Worm (Caenorhabditis elegans): Measurements from ENCODE around the gene T05A1.5.
A peak's percentile ranks its signal among the peaks of the same experiment; 100 is the strongest.
"Not testable (repeated sequence)": the region's sequence is repeated elsewhere in the genome, so short reads cannot be mapped to it uniquely, and the experiment has no call there.

The T05A1.5 gene

DNA sequence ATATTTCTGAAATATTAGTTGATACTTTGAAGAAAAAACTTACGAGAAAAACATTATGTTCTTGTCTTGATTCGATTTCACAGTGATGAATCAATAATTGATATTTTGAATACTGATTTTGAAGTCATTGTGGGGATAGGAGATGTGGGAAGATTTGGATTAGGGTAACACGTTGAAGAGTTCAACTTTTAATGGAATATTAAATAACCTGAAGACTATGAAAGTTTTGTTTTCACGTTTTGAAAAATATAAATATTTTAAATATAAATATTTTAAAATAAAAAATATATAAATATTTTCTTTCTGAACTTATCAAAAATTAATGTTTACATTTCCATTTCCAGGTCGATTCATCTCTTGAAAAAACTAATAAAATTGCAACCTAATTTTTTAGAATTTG lies 46.3 kb downstream of the T05A1.5 start, which contains the start of gene pei-1:
pei-1 (minus strand) TSS at position 101 of the 400 bp plus-strand sequence.
- TF ChIP-seq sup-37 (GFP tag; optimal IDR thresholded peaks at IDR 0.05) (no peak), F16B12.6 (tag; optimal IDR thresholded peaks at IDR 0.05) (no peak), mab-9 (GFP tag; IDR thresholded peaks at IDR 0.05) (no peak), fkh-10 (GFP tag; optimal IDR thresholded peaks at IDR 0.05) (no peak), lin-39 (tag; optimal IDR thresholded peaks at IDR 0.05) (no peak), nhr-20 (tag; optimal IDR thresholded peaks at IDR 0.05) (no peak), lsy-2 (tag; optimal IDR thresholded peaks at IDR 0.05) (no peak), lin-35 (GFP tag; optimal IDR thresholded peaks at IDR 0.05) (no peak), unc-130 (tag; optimal IDR thresholded peaks at IDR 0.05) (no peak), nhr-84 (tag; optimal IDR thresholded peaks at IDR 0.05) (no peak), efl-3 (GFP tag; optimal IDR thresholded peaks at IDR 0.05) (no peak), rnt-1 (tag; optimal IDR thresholded peaks at IDR 0.05) (no peak), nhr-77 (tag; optimal IDR thresholded peaks at IDR 0.05) (no peak), sptf-1 (tag; optimal IDR thresholded peaks at IDR 0.05) (no peak), pqm-1 (tag; optimal IDR thresholded peaks at IDR 0.05) (no peak), lin-15B (tag; optimal IDR thresholded peaks at IDR 0.05) (no peak)

- peak in 1 of 2 experiments; percentile 41 for TF ChIP-seq mdl-1 (tag; optimal IDR thresholded peaks at IDR 0.05)
- TF ChIP-seq lin-35 (GFP tag; optimal IDR thresholded peaks at IDR 0.05) = peak in 1 of 2 experiments; percentile 34
- peak; percentile 3 for TF ChIP-seq nhr-20 (tag; optimal IDR thresholded peaks at IDR 0.05)
- no peak for TF ChIP-seq isw-1 (GFP tag; IDR thresholded peaks at IDR 0.05)
- peak; percentile 92 for TF ChIP-seq elt-2 (tag; optimal IDR thresholded peaks at IDR 0.05)
Observed at ce11 chrIV:9593456-9593855, 47.4 kb downstream of the T05A1.5 start, which contains the start of gene spp-18. Gene spp-18, plus strand, starts transcription at chrIV:9593712.

ce11 chrIV:9595779-9596406 lies 49.8 kb downstream of the T05A1.5 start, which contains the start of the genes F27C8.3 and F27C8.2:
Gene F27C8.3, minus strand, starts transcription at chrIV:9595879.
Gene F27C8.2, plus strand, starts transcription at chrIV:9596356.
- TF ChIP-seq mab-9 (GFP tag; IDR thresholded peaks at IDR 0.05); alr-1 (tag; optimal IDR thresholded peaks at IDR 0.05; ENCODE audit: borderline replicate concordance); pqm-1 (tag; optimal IDR thresholded peaks at IDR 0.05): not testable (repeated sequence)

DNA sequence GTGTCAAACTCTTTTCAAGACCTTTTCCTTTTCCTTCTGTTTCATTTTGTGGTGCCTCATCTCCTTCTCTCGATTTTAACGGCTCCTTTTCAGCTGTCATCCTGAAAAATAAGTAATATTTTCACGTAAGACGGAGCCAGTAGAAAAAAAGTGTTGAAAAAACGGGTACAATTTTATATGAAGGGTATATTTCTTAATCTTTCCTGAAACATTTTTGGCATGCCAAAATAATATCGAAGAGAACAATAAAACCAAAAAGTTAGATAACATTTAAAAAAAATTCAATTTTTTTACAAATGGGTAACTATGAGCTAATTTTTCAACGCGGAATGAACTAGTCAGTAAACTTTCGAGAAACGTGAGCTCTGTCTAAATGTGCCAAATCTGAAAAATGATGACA lies 55.5 kb downstream of the T05A1.5 start, which contains the start of gene aat-1:
aat-1 (minus strand) TSS at position 101 of the 400 bp plus-strand sequence.
- TF ChIP-seq vab-15 (tag; optimal IDR thresholded peaks at IDR 0.05) = no peak
- TF ChIP-seq efl-1 (optimal IDR thresholded peaks at IDR 0.05) = no peak
- peak in 1 of 2 experiments; percentile 18 for TF ChIP-seq efl-1 (GFP tag; optimal IDR thresholded peaks at IDR 0.05 in 1 of 2)

- TF ChIP-seq fos-1 (tag; optimal IDR thresholded peaks at IDR 0.05) = no peak
- TF ChIP-seq tlp-1 (tag; optimal IDR thresholded peaks at IDR 0.05) = no peak
- TF ChIP-seq hpl-2 (GFP tag; optimal IDR thresholded peaks at IDR 0.05) = no peak
- no peak for TF ChIP-seq nhr-85 (tag)
- TF ChIP-seq ztf-4 (tag; optimal IDR thresholded peaks at IDR 0.05) = no peak
- TF ChIP-seq egl-27 (tag; optimal IDR thresholded peaks at IDR 0.05) = no peak
- no peak for TF ChIP-seq nhr-11 (tag; optimal IDR thresholded peaks at IDR 0.05)
- TF ChIP-seq nhr-71 (tag; optimal IDR thresholded peaks at IDR 0.05) = no peak
- TF ChIP-seq nhr-90 (tag; optimal IDR thresholded peaks at IDR 0.05; ENCODE audit: poor library complexity) = no peak
- no peak for TF ChIP-seq unc-62 (GFP tag; optimal IDR thresholded peaks at IDR 0.05)
- TF ChIP-seq jun-1 (tag; optimal IDR thresholded peaks at IDR 0.05) = no peak
- TF ChIP-seq vab-15 (tag; optimal IDR thresholded peaks at IDR 0.05) = no peak
- TF ChIP-seq nhr-47 (tag; optimal IDR thresholded peaks at IDR 0.05) = no peak
- no peak for TF ChIP-seq fkh-4 (tag; optimal IDR thresholded peaks at IDR 0.05; ENCODE audit: borderline replicate concordance)
- TF ChIP-seq C04F5.9 (tag; optimal IDR thresholded peaks at IDR 0.05) = no peak
- TF ChIP-seq C16A3.4 (tag; optimal IDR thresholded peaks at IDR 0.05) = no peak
- no peak for TF ChIP-seq efl-3 (GFP tag; optimal IDR thresholded peaks at IDR 0.05)
- no peak for TF ChIP-seq unc-86 (tag; optimal IDR thresholded peaks at IDR 0.05)
- no peak for TF ChIP-seq aly-2 (tag; optimal IDR thresholded peaks at IDR 0.05)
Observed at ce11 chrIV:9607945-9608344, 61.9 kb downstream of the T05A1.5 start.

Measured in whole organism, L1 larva.